Worm (Caenorhabditis elegans): Measurements from ENCODE around the gene srbc-48.

- TF ChIP-seq fkh-10 (GFP tag; optimal IDR thresholded peaks at IDR 0.05) (no peak), lin-13 (GFP tag; optimal IDR thresholded peaks at IDR 0.05) (no peak)
Observed at ce11 chrV:15831586-15831985, 11.5 kb downstream of the srbc-48 start, which contains the start of gene srbc-56.

Measured in whole organism, L1 larva.